Worm (Caenorhabditis elegans) whole organism, late embryonic: Measurements from ENCODE around the gene aipr-1.

Experiments
- F13H6.1 ChIP-seq: sonication (generic microtip); optimal IDR thresholded peaks from 2 replicates; lab custom pipeline; 2016; ENCODE audit warnings: missing genetic modification characterization, missing compliant biosample characterization
- ama-1 ChIP-seq: fragments of 150-350 bp; optimal IDR thresholded peaks from 2 replicates; lab custom pipeline; 2014
- ceh-19 ChIP-seq: fragments of 200-800 bp; sonication (Bioruptor generic); optimal IDR thresholded peaks from 2 replicates; lab custom pipeline; 2018; ENCODE audit warnings: mild to moderate bottlenecking, missing genetic modification characterization, missing compliant biosample characterization
- ceh-45 ChIP-seq: fragments of 200-800 bp; sonication (Bioruptor generic); IDR thresholded peaks from 2 replicates; pipeline ENCODE4 v1.3.6; 2022; ENCODE audit warnings: missing genetic modification reagents, missing genetic modification characterization, missing compliant biosample characterization
- ceh-9 ChIP-seq: sonication (generic microtip); optimal IDR thresholded peaks from 2 replicates; lab custom pipeline; 2016; ENCODE audit warnings: mild to moderate bottlenecking, missing genetic modification characterization, inconsistent platforms, missing compliant biosample characterization
- elt-2 ChIP-seq: sonication (generic microtip); optimal IDR thresholded peaks from 2 replicates; lab custom pipeline; 2016; ENCODE audit warnings: missing genetic modification reagents, missing genetic modification characterization, missing compliant biosample characterization
- eyg-1 ChIP-seq: sonication (generic microtip); optimal IDR thresholded peaks from 2 replicates; lab custom pipeline; 2016; ENCODE audit warnings: missing genotype, missing genetic modification characterization, missing compliant biosample characterization
- gmeb-2 ChIP-seq: sonication (generic microtip); optimal IDR thresholded peaks from 2 replicates; lab custom pipeline; 2016; ENCODE audit warnings: missing genetic modification characterization, inconsistent platforms, missing compliant biosample characterization
- hlh-8 ChIP-seq: sonication (generic microtip); optimal IDR thresholded peaks from 2 replicates; lab custom pipeline; 2016; ENCODE audit warnings: missing genotype, missing genetic modification characterization, missing compliant biosample characterization
- madf-2 ChIP-seq: sonication (generic microtip); optimal IDR thresholded peaks from 2 replicates; lab custom pipeline; 2017; ENCODE audit warnings: missing genetic modification characterization, missing compliant biosample characterization
- sox-4 ChIP-seq: sonication (generic microtip); optimal IDR thresholded peaks from 2 replicates; lab custom pipeline; 2017; ENCODE audit warnings: mild to moderate bottlenecking, missing genetic modification characterization, inconsistent platforms, missing compliant biosample characterization
- ttx-3 ChIP-seq: sonication (generic microtip); optimal IDR thresholded peaks from 2 replicates; lab custom pipeline; 2016; ENCODE audit warnings: missing genetic modification reagents, missing genetic modification characterization, missing compliant biosample characterization

DNA sequence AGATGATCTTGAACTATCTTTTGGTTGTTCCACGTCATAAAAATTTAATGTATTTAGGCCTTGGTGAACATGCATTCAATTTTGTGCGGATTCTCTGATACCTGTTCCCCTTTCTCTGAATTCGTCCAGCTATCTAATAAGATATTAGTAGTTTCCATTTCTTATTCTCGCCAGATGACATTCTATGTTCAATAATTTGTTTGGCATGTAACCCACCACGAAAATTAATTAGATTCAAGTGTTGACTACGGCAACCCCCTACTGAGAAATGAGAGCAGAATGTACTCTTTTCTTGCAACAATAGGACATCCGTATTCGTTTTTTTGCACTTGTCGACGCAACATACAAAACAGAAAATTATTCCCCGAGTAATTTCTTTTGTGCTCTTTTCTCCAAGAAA, 48.1 kb upstream of the aipr-1 start:
- TF ChIP-seq ama-1 (lab: Kevin White, UChicago) (no peak), ceh-19 (GFP tag; lab: Kevin White, UChicago) (no peak), gmeb-2 (no peak), sox-4 (no peak), elt-2 (tag; lab: Kevin White, UChicago) (no peak), ttx-3 (tag; lab: Kevin White, UChicago) (no peak), hlh-8 (no peak), ceh-9 (tag; lab: Kevin White, UChicago) (no peak), ceh-45 (GFP tag; lab: Robert Waterston, UW) (no peak), F13H6.1 (no peak), eyg-1 (tag; lab: Kevin White, UChicago) (no peak), madf-2 (tag; lab: Kevin White, UChicago) (no peak)
